Worm (Caenorhabditis elegans) whole organism, midembryonic: ENCODE results near the gene nep-21.

Experiments used
- T22C8.4 ChIP-seq: fragments of 200-800 bp; sonication (Bioruptor generic); IDR thresholded peaks from 2 replicates; pipeline ENCODE4 v1.3.6; 2022; ENCODE audit warnings: missing genetic modification characterization, missing compliant biosample characterization
- cog-1 ChIP-seq: sonication (generic microtip); optimal IDR thresholded peaks from 2 replicates; lab custom pipeline; 2016; ENCODE audit warnings: missing genetic modification characterization, missing compliant biosample characterization
- flt-1 ChIP-seq: fragments of 200-800 bp; sonication (Bioruptor generic); IDR thresholded peaks from 2 replicates; pipeline ENCODE4 v1.3.6; 2022; ENCODE audit warnings: missing genetic modification characterization, missing compliant biosample characterization
- klf-2 ChIP-seq: fragments of 200-800 bp; sonication (Bioruptor generic); conservative IDR thresholded peaks from 2 replicates; pipeline ENCODE4 v1.3.6; 2022; ENCODE audit warnings: missing genetic modification reagents, missing genetic modification characterization, missing compliant biosample characterization
- med-1 ChIP-seq: sonication (generic microtip); optimal IDR thresholded peaks from 2 replicates; lab custom pipeline; 2017; ENCODE audit warnings: missing genetic modification characterization, mild to moderate bottlenecking, missing compliant biosample characterization, antibody characterized with exemption, missing genetic modification reagents; ENCODE audit not compliant: insufficient read depth
- ref-1 ChIP-seq: fragments of 200-800 bp; sonication (Bioruptor generic); conservative IDR thresholded peaks from 2 replicates; pipeline ENCODE4 v1.3.6; 2022; ENCODE audit warnings: missing genetic modification reagents, missing genetic modification characterization, missing compliant biosample characterization
- tab-1 ChIP-seq: fragments of 200-800 bp; sonication (Bioruptor generic); IDR thresholded peaks from 2 replicates; pipeline ENCODE4 v1.3.6; 2022; ENCODE audit warnings: missing genetic modification characterization, missing compliant biosample characterization
- ztf-23 ChIP-seq: fragments of 200-800 bp; sonication (Bioruptor generic); IDR thresholded peaks from 2 replicates; pipeline ENCODE4 v1.3.6; 2022; ENCODE audit warnings: missing genetic modification reagents, missing genetic modification characterization, missing compliant biosample characterization
- ztf-29 ChIP-seq: fragments of 200-800 bp; sonication (Bioruptor generic); IDR thresholded peaks from 2 replicates; pipeline ENCODE4 v1.3.6; 2022; ENCODE audit warnings: missing genetic modification reagents, missing genetic modification characterization, missing compliant biosample characterization

Gene nep-21

DNA sequence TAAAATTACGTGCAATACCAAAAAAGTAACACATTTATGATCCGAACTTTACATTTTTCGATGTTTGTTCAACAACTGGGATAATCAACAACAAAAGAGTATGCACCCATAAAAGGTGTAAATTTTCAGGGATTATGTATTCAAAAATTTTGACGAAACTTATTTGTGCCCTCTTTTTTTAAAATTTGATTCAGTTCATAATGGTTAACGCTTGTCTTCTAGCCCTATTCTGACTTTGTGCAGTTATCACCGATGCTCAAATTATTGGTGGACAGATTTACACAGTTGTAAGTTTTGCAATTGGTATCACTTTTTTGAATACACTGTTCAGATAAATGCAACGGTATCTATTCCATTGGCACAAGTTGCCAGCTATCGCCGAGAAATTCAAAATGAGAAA is 22.4 kb upstream of the nep-21 start, which contains the start of gene K02E11.6:
K02E11.6 (plus strand) TSS at position 149 of the 400 bp plus-strand sequence.
- TF ChIP-seq cog-1 = no peak
- no peak for TF ChIP-seq klf-2 (GFP tag; lab: Robert Waterston, UW)
- no peak for TF ChIP-seq ref-1 (GFP tag; lab: Robert Waterston, UW)
- TF ChIP-seq ztf-23 = no peak
- TF ChIP-seq tab-1 (GFP tag; lab: Robert Waterston, UW) = no peak
- TF ChIP-seq ztf-29 (GFP tag; lab: Robert Waterston, UW) = no peak
- TF ChIP-seq med-1 = no peak
- no peak for TF ChIP-seq flt-1
- TF ChIP-seq T22C8.4 (GFP tag; lab: Robert Waterston, UW) = no peak

DNA sequence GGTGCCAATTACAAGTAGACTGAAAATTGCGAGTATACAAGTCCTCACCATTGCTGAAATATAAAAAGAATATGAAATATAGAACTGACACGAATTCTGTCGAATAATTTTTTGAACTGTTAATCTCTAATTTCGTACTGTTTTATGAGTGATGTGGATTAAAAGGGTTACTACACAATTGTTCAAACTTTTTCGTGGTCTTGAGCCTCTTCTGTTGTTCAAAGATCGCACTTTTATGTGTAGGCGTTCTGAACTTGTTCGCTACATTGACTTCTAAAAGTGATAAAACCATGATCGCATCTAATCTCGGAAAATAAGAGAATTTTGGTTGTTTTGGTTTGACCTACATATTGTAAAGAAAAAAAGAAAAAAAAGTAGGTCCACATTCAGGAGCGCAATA is 21.8 kb upstream of the nep-21 start, which contains the start of gene K02E11.4:
K02E11.4 (minus strand) TSS at position 101 of the 400 bp plus-strand sequence.
- TF ChIP-seq T22C8.4 (GFP tag; lab: Robert Waterston, UW) (no peak), flt-1 (no peak), ztf-23 (no peak), klf-2 (GFP tag; lab: Robert Waterston, UW) (no peak), ztf-29 (GFP tag; lab: Robert Waterston, UW) (no peak), cog-1 (no peak), ref-1 (GFP tag; lab: Robert Waterston, UW) (no peak), tab-1 (GFP tag; lab: Robert Waterston, UW) (no peak), med-1 (no peak)

DNA sequence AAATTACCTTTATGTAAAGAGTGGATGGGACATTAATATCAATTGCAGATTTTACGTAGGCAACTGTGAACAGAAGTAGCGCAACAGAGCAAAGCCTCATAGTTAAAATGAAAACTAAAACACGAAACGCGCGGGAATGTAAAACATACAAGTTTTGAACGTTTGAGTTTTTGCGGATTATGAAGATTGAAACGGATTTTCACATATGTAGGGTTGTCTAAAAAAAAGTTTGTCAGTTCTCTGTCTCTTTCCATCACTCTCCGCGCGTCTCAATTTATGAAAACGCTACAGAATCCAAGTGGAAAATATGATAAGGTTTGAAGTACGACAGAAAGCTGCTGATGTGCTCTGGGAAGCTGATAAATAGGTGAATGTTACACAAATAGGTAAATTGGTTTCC is 20.5 kb upstream of the nep-21 start, which contains the start of gene K02E11.3:
K02E11.3 (minus strand) TSS at position 101 of the 400 bp plus-strand sequence.
- no peak for TF ChIP-seq med-1
- TF ChIP-seq ztf-29 (GFP tag; lab: Robert Waterston, UW) = no peak
- no peak for TF ChIP-seq ref-1 (GFP tag; lab: Robert Waterston, UW)
- TF ChIP-seq flt-1 = no peak
- no peak for TF ChIP-seq tab-1 (GFP tag; lab: Robert Waterston, UW)
- TF ChIP-seq klf-2 (GFP tag; lab: Robert Waterston, UW) = no peak
- TF ChIP-seq T22C8.4 (GFP tag; lab: Robert Waterston, UW) = no peak
- TF ChIP-seq ztf-23 = no peak
- TF ChIP-seq cog-1 = no peak

DNA sequence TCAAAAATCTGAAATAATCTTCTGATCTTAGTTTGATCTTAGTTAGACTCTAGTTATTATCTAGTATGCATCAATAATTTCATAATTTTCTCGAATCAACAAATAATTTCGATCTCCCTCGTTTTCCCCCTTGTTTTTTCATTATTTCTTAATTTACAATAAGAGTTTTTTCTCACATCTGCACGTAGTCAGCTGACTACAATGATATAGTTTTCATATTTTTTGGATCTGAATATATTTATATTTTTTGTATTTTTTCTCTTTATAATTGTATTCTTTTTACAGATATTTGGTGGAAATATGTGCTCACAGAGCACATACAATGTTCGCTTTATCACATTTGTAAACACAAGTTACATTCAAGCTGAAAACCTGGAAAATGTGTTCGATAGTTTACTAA is 17.6 kb upstream of the nep-21 start, which contains the start of gene sre-7:
sre-7 (plus strand) TSS at position 301 of the 400 bp plus-strand sequence.
- TF ChIP-seq klf-2 (GFP tag; lab: Robert Waterston, UW) = no peak
- TF ChIP-seq tab-1 (GFP tag; lab: Robert Waterston, UW) = no peak
- no peak for TF ChIP-seq ztf-29 (GFP tag; lab: Robert Waterston, UW)
- TF ChIP-seq T22C8.4 (GFP tag; lab: Robert Waterston, UW) = no peak

DNA sequence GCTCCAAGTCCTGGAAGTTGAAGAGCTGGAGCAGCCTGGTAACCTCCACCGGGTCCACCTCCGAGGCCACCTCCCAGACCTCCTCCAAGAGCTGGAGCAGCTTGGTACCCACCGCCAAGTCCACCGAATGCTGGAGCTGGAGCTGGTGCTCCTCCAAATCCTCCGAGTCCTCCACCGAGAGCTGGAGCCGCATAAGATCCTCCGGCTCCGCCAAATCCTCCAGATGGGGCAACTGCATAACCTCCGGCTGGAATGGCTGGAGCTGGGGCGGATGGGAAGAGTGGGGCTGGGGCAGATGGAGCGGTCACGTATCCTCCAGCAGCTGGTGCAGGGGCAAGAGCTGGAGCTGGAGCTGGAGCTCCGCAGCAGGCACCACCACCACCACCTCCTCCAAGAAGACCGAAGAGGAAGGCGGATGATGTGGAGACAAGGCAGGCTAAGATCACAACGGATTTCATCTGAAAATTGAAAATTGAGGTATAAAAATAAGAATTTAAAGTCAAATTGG is 14.5 kb upstream of the nep-21 start, which contains the start of gene K02E11.10:
K02E11.10 (minus strand) TSS at position 458 of the 508 bp plus-strand sequence.
- TF ChIP-seq cog-1 = no peak
- TF ChIP-seq flt-1 = no peak
- TF ChIP-seq ztf-23 = no peak
- no peak for TF ChIP-seq T22C8.4 (GFP tag; lab: Robert Waterston, UW)
- TF ChIP-seq klf-2 (GFP tag; lab: Robert Waterston, UW) = no peak
- no peak for TF ChIP-seq ref-1 (GFP tag; lab: Robert Waterston, UW)
- no peak for TF ChIP-seq tab-1 (GFP tag; lab: Robert Waterston, UW)
- no peak for TF ChIP-seq ztf-29 (GFP tag; lab: Robert Waterston, UW)
- TF ChIP-seq med-1 = no peak

- TF ChIP-seq ztf-23 (peak; percentile 42; the same call in 1 of the 2 replicates), T22C8.4 (GFP tag; lab: Robert Waterston, UW) (peak; percentile 28; the same call in 1 of the 2 replicates), tab-1 (GFP tag; lab: Robert Waterston, UW) (peak; percentile 65; the same call in 1 of the 2 replicates), flt-1 (peak; percentile 70)
Measured at ce11 chrV:14237447-14237846, 11.2 kb upstream of the nep-21 start.

DNA sequence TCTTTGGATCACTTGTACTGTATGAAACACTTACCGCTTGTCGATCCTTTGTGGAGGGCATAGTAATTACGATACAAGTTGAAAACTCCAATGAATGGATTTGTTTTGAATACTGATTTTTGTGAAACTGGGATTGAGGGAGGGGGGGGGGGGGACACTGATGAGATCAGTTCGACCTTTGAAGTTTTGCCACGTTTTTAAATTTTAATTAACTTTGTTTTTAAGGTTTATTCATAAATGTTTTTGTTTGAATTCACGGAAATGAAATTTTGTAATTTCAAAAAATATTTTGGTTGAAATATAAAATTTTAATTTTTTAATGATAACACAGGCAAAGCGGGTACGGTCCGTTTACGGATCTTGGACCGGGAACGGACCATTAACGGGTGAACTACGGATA is 9.7 kb upstream of the nep-21 start, which contains the start of gene ent-3:
ent-3 (minus strand) TSS at position 101 of the 400 bp plus-strand sequence.
- TF ChIP-seq tab-1 (GFP tag; lab: Robert Waterston, UW) (no peak), klf-2 (GFP tag; lab: Robert Waterston, UW) (no peak), flt-1 (no peak), T22C8.4 (GFP tag; lab: Robert Waterston, UW) (no peak)

DNA sequence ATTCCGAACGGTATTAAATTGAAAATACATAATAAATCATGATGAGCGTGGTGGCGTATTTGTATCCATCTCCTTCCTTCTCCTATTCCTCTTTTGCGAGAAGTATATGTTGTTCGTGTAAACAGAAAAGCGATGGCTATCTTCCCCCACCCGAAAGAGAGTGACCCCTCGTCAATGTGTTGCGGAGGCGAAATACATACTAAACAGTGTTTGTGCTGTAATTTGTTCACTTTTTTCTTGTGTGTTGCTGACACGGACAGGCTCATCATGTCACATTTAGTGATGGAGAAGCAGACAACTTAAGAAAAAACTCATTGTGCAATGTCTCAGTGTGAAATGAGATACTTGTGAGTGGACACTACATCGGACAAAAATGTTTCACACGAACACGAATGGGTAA is 5.4 kb upstream of the nep-21 start:
- TF ChIP-seq ztf-29 (GFP tag; lab: Robert Waterston, UW) = no peak
- TF ChIP-seq flt-1 = no peak
- TF ChIP-seq ref-1 (GFP tag; lab: Robert Waterston, UW) = no peak
- no peak for TF ChIP-seq tab-1 (GFP tag; lab: Robert Waterston, UW)
- TF ChIP-seq cog-1 = no peak
- no peak for TF ChIP-seq T22C8.4 (GFP tag; lab: Robert Waterston, UW)
- TF ChIP-seq klf-2 (GFP tag; lab: Robert Waterston, UW) = no peak
- no peak for TF ChIP-seq med-1
- no peak for TF ChIP-seq ztf-23

DNA sequence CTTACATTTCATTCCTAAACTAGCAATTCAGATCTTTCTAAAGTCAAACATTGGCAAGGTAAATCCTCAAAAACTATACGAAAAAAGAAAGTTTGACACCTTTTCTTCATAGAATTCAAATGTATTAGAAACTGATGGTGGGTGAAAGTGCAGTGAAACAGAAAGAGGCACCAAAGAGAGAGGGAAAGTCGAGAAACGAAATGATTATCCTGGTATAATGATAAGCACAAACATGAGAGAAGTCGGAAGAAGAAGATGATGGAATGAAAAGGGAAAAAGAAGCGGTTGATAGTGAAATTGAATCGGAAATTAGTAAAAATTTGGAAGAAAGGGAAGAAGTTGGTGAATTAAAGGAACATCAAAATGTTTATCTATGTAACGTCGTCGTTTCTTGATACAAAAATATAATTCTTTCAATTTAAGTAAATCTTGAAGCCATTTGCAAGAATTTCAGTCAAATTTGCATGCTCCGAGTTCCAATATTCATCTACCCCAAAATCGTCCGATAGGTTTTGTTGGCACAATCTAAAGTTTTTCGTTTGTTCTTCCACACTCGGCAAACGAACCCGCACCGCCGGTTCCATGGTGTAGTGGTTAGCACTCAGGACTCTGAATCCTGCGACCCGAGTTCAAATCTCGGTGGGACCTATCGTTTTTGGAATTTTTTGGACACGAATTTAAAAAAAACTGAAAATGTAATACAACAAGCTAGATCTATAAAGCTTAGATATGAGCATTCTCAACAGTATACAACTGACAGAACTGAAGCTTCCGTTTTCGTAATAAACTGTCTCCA is 4.7 kb upstream of the nep-21 start:
- TF ChIP-seq ztf-23 (0 out of 2 replicates have a peak, but pooled peaks have one; percentile 8), tab-1 (GFP tag; lab: Robert Waterston, UW) (no peak)

DNA sequence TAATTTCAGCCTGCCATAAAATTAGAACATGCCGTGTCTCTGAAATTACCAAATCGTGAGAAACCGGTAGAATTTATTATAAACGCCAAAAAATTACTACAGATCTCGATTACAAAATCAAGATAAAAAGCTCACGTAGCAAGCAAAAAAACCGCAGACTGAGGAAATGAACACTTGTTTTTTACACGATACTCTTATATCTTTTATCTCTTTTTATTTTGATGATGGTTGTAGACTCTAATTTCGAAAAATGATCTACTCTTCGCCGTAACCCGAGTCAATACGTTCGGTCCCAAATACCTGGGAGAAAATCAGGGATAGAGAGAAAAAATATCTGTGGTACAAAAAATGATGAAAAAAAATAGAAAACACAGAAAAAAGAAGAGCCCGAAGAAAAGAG is 3.1 kb downstream of the nep-21 start:
- TF ChIP-seq ref-1 (GFP tag; lab: Robert Waterston, UW) = no peak
- no peak for TF ChIP-seq med-1
- TF ChIP-seq klf-2 (GFP tag; lab: Robert Waterston, UW) = no peak
- no peak for TF ChIP-seq T22C8.4 (GFP tag; lab: Robert Waterston, UW)
- no peak for TF ChIP-seq cog-1
- TF ChIP-seq ztf-29 (GFP tag; lab: Robert Waterston, UW) = no peak
- no peak for TF ChIP-seq tab-1 (GFP tag; lab: Robert Waterston, UW)
- no peak for TF ChIP-seq flt-1
- no peak for TF ChIP-seq ztf-23
